Fruit fly (Drosophila melanogaster) whole organism, adult: ENCODE data around the gene CG10730.

ENCODE experiments used
- CG11617 ChIP-seq: fragments of 200-800 bp; sonication (Bioruptor generic); optimal IDR thresholded peaks from 2 replicates; lab custom pipeline; 2017; ENCODE audit warnings: mild to moderate bottlenecking, missing biosample characterization, missing genetic modification reagents, missing genetic modification characterization
- CG12768 ChIP-seq: fragments of 200-800 bp; sonication (Bioruptor generic); optimal IDR thresholded peaks from 2 replicates; lab custom pipeline; 2017; ENCODE audit warnings: missing biosample characterization, missing genetic modification characterization, mild to moderate bottlenecking, moderate library complexity, missing genetic modification reagents
- CG14711 ChIP-seq: fragments of 200-800 bp; sonication (Bioruptor generic); optimal IDR thresholded peaks from 2 replicates; lab custom pipeline; 2018; ENCODE audit warnings: missing biosample characterization, mild to moderate bottlenecking, missing genetic modification characterization, moderate library complexity
- CG1620 ChIP-seq: fragments of 200-800 bp; sonication (Bioruptor generic); optimal IDR thresholded peaks from 2 replicates; lab custom pipeline; 2016; ENCODE audit warnings: missing biosample characterization, missing genetic modification characterization
- CG33017 ChIP-seq: fragments of 200-800 bp; sonication (Bioruptor generic); optimal IDR thresholded peaks from 2 replicates; lab custom pipeline; 2018; ENCODE audit warnings: missing biosample characterization, mild to moderate bottlenecking, missing genetic modification characterization, moderate library complexity
- CG5204 ChIP-seq: fragments of 200-800 bp; sonication (Bioruptor generic); optimal IDR thresholded peaks from 2 replicates; lab custom pipeline; 2016; ENCODE audit warnings: missing biosample characterization, missing genetic modification characterization
- CG7045 ChIP-seq: fragments of 200-800 bp; sonication (Bioruptor generic); optimal IDR thresholded peaks from 2 replicates; lab custom pipeline; 2017; ENCODE audit warnings: missing biosample characterization, mild to moderate bottlenecking, missing genetic modification characterization
- CG7101 ChIP-seq: fragments of 200-800 bp; sonication (Bioruptor generic); optimal IDR thresholded peaks from 2 replicates; lab custom pipeline; 2018; ENCODE audit warnings: missing biosample characterization, mild to moderate bottlenecking, missing genetic modification characterization, moderate library complexity
- Clk ChIP-seq: fragments of 200-800 bp; sonication (Bioruptor generic); optimal IDR thresholded peaks from 2 replicates; lab custom pipeline; 2017; ENCODE audit warnings: missing biosample characterization, missing genetic modification characterization
- Crg-1 ChIP-seq: fragments of 200-800 bp; sonication (Bioruptor generic); optimal IDR thresholded peaks from 2 replicates; lab custom pipeline; 2016; ENCODE audit warnings: missing biosample characterization, missing genetic modification characterization
- Hr96 ChIP-seq: fragments of 200-800 bp; sonication (Bioruptor generic); optimal IDR thresholded peaks from 2 replicates; lab custom pipeline; 2016; ENCODE audit warnings: missing biosample characterization, missing genetic modification characterization
- Mnt ChIP-seq: fragments of 200-800 bp; sonication (Bioruptor generic); optimal IDR thresholded peaks from 2 replicates; lab custom pipeline; 2016; ENCODE audit warnings: missing biosample characterization, mild to moderate bottlenecking, missing genetic modification characterization
- bab1 ChIP-seq: fragments of 200-800 bp; sonication (Bioruptor generic); optimal IDR thresholded peaks from 3 replicates; lab custom pipeline; 2019; ENCODE audit warnings: missing biosample characterization, mild to moderate bottlenecking, missing genetic modification characterization, moderate library complexity
- cic ChIP-seq: fragments of 200-800 bp; sonication (Bioruptor generic); optimal IDR thresholded peaks from 2 replicates; lab custom pipeline; 2017; ENCODE audit warnings: missing biosample characterization, mild to moderate bottlenecking, missing genetic modification characterization, moderate library complexity
- cnc ChIP-seq, 2 experiments: fragments of >200 bp; optimal IDR thresholded peaks; 2 replicates each; lab custom pipeline; 2017
- kay ChIP-seq: fragments of 200-800 bp; sonication (Bioruptor generic); peaks from one replicate; lab custom pipeline; 2016; ENCODE audit warnings: missing biosample characterization, missing genetic modification characterization, borderline replicate concordance
- ovo ChIP-seq: fragments of 200-800 bp; sonication (Bioruptor generic); optimal IDR thresholded peaks from 2 replicates; lab custom pipeline; 2016; ENCODE audit warnings: missing biosample characterization, missing genetic modification characterization
- pad ChIP-seq: fragments of 200-800 bp; sonication (Bioruptor generic); optimal IDR thresholded peaks from 3 replicates; lab custom pipeline; 2017; ENCODE audit warnings: missing biosample characterization, missing genetic modification characterization, mild to moderate bottlenecking, moderate library complexity, missing genetic modification reagents
- tj ChIP-seq: fragments of 200-800 bp; sonication (Bioruptor generic); optimal IDR thresholded peaks from 3 replicates; lab custom pipeline; 2017; ENCODE audit warnings: missing biosample characterization, mild to moderate bottlenecking, missing genetic modification characterization, moderate library complexity
- toe ChIP-seq: fragments of 200-800 bp; sonication (Bioruptor generic); optimal IDR thresholded peaks from 2 replicates; lab custom pipeline; 2016; ENCODE audit warnings: missing biosample characterization, missing genetic modification characterization

The CG10730 gene

dm6 chr2L:20082155-20082964, 10.4 kb upstream of the CG10730 start:
- no peak for TF ChIP-seq cnc (optimal IDR thresholded peaks at IDR 0.05; lab: Kevin White, UChicago)
- TF ChIP-seq ovo (GFP tag; lab: Kevin White, UChicago) = peak; percentile 39
- TF ChIP-seq tj (GFP tag; lab: Kevin White, UChicago) = no peak
- no peak for TF ChIP-seq Crg-1 (GFP tag; lab: Kevin White, UChicago)
- TF ChIP-seq bab1 (GFP tag; lab: Kevin White, UChicago) = no peak

dm6 chr2L:20080772-20081171, 8.8 kb upstream of the CG10730 start:
- peak; percentile 17 for TF ChIP-seq CG12768 (GFP tag; lab: Kevin White, UChicago)
- TF ChIP-seq toe (GFP tag; lab: Kevin White, UChicago) = no peak
- peak; percentile 55 for TF ChIP-seq tj (GFP tag; lab: Kevin White, UChicago)
- no peak for TF ChIP-seq Crg-1 (GFP tag; lab: Kevin White, UChicago)
- TF ChIP-seq kay (GFP tag; lab: Kevin White, UChicago) = peak; percentile 72

dm6 chr2L:20078880-20079279, 6.9 kb upstream of the CG10730 start:
- peak; percentile 60 for TF ChIP-seq Hr96 (GFP tag; lab: Kevin White, UChicago)
- no peak for TF ChIP-seq kay (GFP tag; lab: Kevin White, UChicago)
- TF ChIP-seq CG11617 (GFP tag; lab: Kevin White, UChicago) = peak; percentile 50
- peak; percentile 44 for TF ChIP-seq CG7101 (tag; lab: Kevin White, UChicago)
- no peak for TF ChIP-seq CG1620 (GFP tag; lab: Kevin White, UChicago)
- no peak for TF ChIP-seq tj (GFP tag; lab: Kevin White, UChicago)
- no peak for TF ChIP-seq CG7045 (GFP tag; lab: Kevin White, UChicago)
- TF ChIP-seq Clk (GFP tag; lab: Kevin White, UChicago) = peak; percentile 8
- TF ChIP-seq Mnt (GFP tag; lab: Kevin White, UChicago) = no peak
- peak; percentile 14 for TF ChIP-seq CG12768 (GFP tag; lab: Kevin White, UChicago)
- no peak for TF ChIP-seq Crg-1 (GFP tag; lab: Kevin White, UChicago)
- TF ChIP-seq ovo (GFP tag; lab: Kevin White, UChicago) = no peak

dm6 chr2L:20077423-20078401, 5.7 kb upstream of the CG10730 start:
- TF ChIP-seq tj (GFP tag; lab: Kevin White, UChicago) (no peak), kay (GFP tag; lab: Kevin White, UChicago) (peak; percentile 95)

dm6 chr2L:20075234-20075803, 3.3 kb upstream of the CG10730 start, which contains the start of the genes pr and neb:
pr (minus strand) TSS chr2L:20075458.
neb (plus strand) TSS chr2L:20075757.
- peak; percentile 62 for TF ChIP-seq Mnt (GFP tag; lab: Kevin White, UChicago)
- TF ChIP-seq toe (GFP tag; lab: Kevin White, UChicago) = peak; percentile 77
- no peak for TF ChIP-seq cic
- TF ChIP-seq tj (GFP tag; lab: Kevin White, UChicago) = peak; percentile 66
- peak; percentile 33 for TF ChIP-seq Crg-1 (GFP tag; lab: Kevin White, UChicago)
- peak; percentile 52 for TF ChIP-seq CG33017
- TF ChIP-seq CG11617 (GFP tag; lab: Kevin White, UChicago) = peak; percentile 48
- peak; percentile 71 for TF ChIP-seq CG7045 (GFP tag; lab: Kevin White, UChicago)
- peak; percentile 82 for TF ChIP-seq bab1 (GFP tag; lab: Kevin White, UChicago)
- TF ChIP-seq CG14711 (tag; lab: Kevin White, UChicago) = peak; percentile 13
- peak; percentile 55 for TF ChIP-seq CG1620 (GFP tag; lab: Kevin White, UChicago)
- no peak for TF ChIP-seq CG12768 (GFP tag; lab: Kevin White, UChicago)
- TF ChIP-seq Hr96 (GFP tag; lab: Kevin White, UChicago) = peak; percentile 53
- TF ChIP-seq kay (GFP tag; lab: Kevin White, UChicago) = no peak
- no peak for TF ChIP-seq CG5204
- no peak for TF ChIP-seq pad (GFP tag; lab: Kevin White, UChicago)
- no peak for TF ChIP-seq Clk (GFP tag; lab: Kevin White, UChicago)
- TF ChIP-seq ovo (GFP tag; lab: Kevin White, UChicago) = no peak
- TF ChIP-seq cnc (optimal IDR thresholded peaks at IDR 0.05; lab: Kevin White, UChicago) = no peak
- peak; percentile 69 for TF ChIP-seq CG7101 (tag; lab: Kevin White, UChicago)
